Worm (Caenorhabditis elegans) whole organism, L4/young adult: ENCODE measurements around the gene pek-1.

Experiments
- W03F9.2 ChIP-seq: fragments of 150-350 bp; optimal IDR thresholded peaks from 2 replicates; lab custom pipeline; 2014; ENCODE audit warnings: missing biosample characterization, missing genetic modification characterization
- dao-5 ChIP-seq: sonication (generic microtip); optimal IDR thresholded peaks from 2 replicates; lab custom pipeline; 2016; ENCODE audit warnings: missing genotype, missing genetic modification characterization, moderate library complexity, missing compliant biosample characterization
- him-1 ChIP-seq: sonication (generic microtip); optimal IDR thresholded peaks from 2 replicates; lab custom pipeline; 2016; ENCODE audit warnings: missing genotype, missing genetic modification reagents, missing genetic modification characterization, missing compliant biosample characterization

DNA sequence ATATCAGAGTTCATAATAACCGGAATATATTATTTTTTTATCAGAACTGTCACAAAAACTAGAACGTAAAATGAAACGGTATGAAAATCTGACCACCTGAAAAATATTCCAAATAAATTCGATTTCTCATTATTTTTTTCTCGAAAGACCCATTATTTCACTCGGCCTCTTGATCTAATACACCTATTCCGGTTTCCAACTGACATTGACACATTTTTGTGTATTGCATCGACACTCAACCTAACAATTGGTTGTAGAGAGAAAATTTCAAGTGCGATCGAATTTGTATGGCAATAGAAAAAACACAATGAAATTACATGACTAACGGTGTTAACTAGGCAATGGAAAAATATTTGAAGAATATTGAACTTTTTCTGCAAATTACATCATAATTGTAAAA is 28.8 kb downstream of the pek-1 start:
- TF ChIP-seq W03F9.2 (no peak), him-1 (tag; lab: Kevin White, UChicago) (no peak), dao-5 (tag; lab: Kevin White, UChicago) (no peak)
